Worm (Caenorhabditis elegans) whole organism, L2 larva: ENCODE results near the gene lim-4.

ENCODE experiments used
- C34F6.9 ChIP-seq: fragments of 150-350 bp; optimal IDR thresholded peaks from 2 replicates; lab custom pipeline; 2014; ENCODE audit warnings: missing biosample characterization, missing genetic modification characterization
- F13H6.1 ChIP-seq: sonication (generic microtip); optimal IDR thresholded peaks from 2 replicates; lab custom pipeline; 2016; ENCODE audit warnings: missing genetic modification characterization, missing compliant biosample characterization
- R02D3.7 ChIP-seq: fragments of 150-350 bp; optimal IDR thresholded peaks from 2 replicates; lab custom pipeline; 2014; ENCODE audit warnings: missing biosample characterization, missing genetic modification characterization
- Y55F3AM.14 ChIP-seq: fragments of 200-800 bp; sonication (Bioruptor generic); optimal IDR thresholded peaks from 2 replicates; lab custom pipeline; 2018; ENCODE audit warnings: mild to moderate bottlenecking, missing genetic modification characterization, missing compliant biosample characterization
- ZK546.5 ChIP-seq: sonication (generic microtip); optimal IDR thresholded peaks from 2 replicates; lab custom pipeline; 2017; ENCODE audit warnings: missing biosample characterization, missing genetic modification characterization
- alr-1 ChIP-seq: fragments of 150-350 bp; optimal IDR thresholded peaks from 2 replicates; lab custom pipeline; 2014; ENCODE audit warnings: missing biosample characterization, missing genetic modification characterization
- aly-2 ChIP-seq: fragments of 150-350 bp; optimal IDR thresholded peaks from 2 replicates; lab custom pipeline; 2014; ENCODE audit warnings: missing biosample characterization, missing genetic modification characterization
- ama-1 ChIP-seq: fragments of 150-350 bp; optimal IDR thresholded peaks from 2 replicates; lab custom pipeline; 2018; ENCODE audit warnings: inconsistent platforms
- blmp-1 ChIP-seq: sonication (generic microtip); optimal IDR thresholded peaks from 2 replicates; lab custom pipeline; 2017; ENCODE audit warnings: missing genetic modification characterization, mild to moderate bottlenecking, missing compliant biosample characterization, antibody characterized with exemption, moderate library complexity; ENCODE audit not compliant: insufficient read depth
- ceh-16 ChIP-seq: fragments of 150-350 bp; optimal IDR thresholded peaks from 2 replicates; lab custom pipeline; 2014; ENCODE audit warnings: missing biosample characterization, missing genetic modification characterization
- crh-2 ChIP-seq: sonication (generic microtip); optimal IDR thresholded peaks from 2 replicates; lab custom pipeline; 2017; ENCODE audit warnings: missing biosample characterization, missing genetic modification characterization
- egl-27 ChIP-seq: sonication (generic microtip); optimal IDR thresholded peaks from 3 replicates; lab custom pipeline; 2017; ENCODE audit warnings: missing biosample characterization, missing genetic modification reagents, missing genetic modification characterization
- elt-3 ChIP-seq: sonication (generic microtip); optimal IDR thresholded peaks from 2 replicates; lab custom pipeline; 2017; ENCODE audit warnings: missing biosample characterization, missing genetic modification characterization
- fos-1 ChIP-seq: fragments of 150-350 bp; optimal IDR thresholded peaks from 2 replicates; lab custom pipeline; 2014; ENCODE audit warnings: missing biosample characterization, missing genetic modification characterization
- gmeb-1 ChIP-seq: fragments of 150-350 bp; optimal IDR thresholded peaks from 2 replicates; lab custom pipeline; 2014; ENCODE audit warnings: missing biosample characterization, missing genetic modification characterization
- lin-11 ChIP-seq: fragments of 150-350 bp; sonication (generic microtip); optimal IDR thresholded peaks from 2 replicates; lab custom pipeline; 2014; ENCODE audit warnings: missing biosample characterization, missing genetic modification characterization, inconsistent platforms, mixed read lengths
- lin-13 ChIP-seq: fragments of 150-350 bp; optimal IDR thresholded peaks from 2 replicates; lab custom pipeline; 2014; ENCODE audit warnings: missing biosample characterization, missing genetic modification reagents, missing genetic modification characterization
- lsy-2 ChIP-seq, 2 experiments: fragments of 150-350 bp in 1 of 2; sonication (generic microtip) in 1 of 2; optimal IDR thresholded peaks; 2 replicates each; lab custom pipeline; 2014 to 2017; ENCODE audit warnings: missing biosample characterization in 2 of 2, missing genetic modification characterization in 2 of 2
- mab-5 ChIP-seq: fragments of 150-350 bp; optimal IDR thresholded peaks from 2 replicates; lab custom pipeline; 2014; ENCODE audit warnings: missing biosample characterization, missing genetic modification characterization
- mbf-1 ChIP-seq: sonication (generic microtip); optimal IDR thresholded peaks from 2 replicates; lab custom pipeline; 2017; ENCODE audit warnings: missing biosample characterization, missing genetic modification characterization
- mdl-1 ChIP-seq, 2 experiments: fragments of 150-350 bp in 1 of 2; sonication (generic microtip) in 1 of 2; optimal IDR thresholded peaks; 2 replicates each; lab custom pipeline; 2017; ENCODE audit warnings: missing biosample characterization in 2 of 2, missing genetic modification characterization in 2 of 2
- nhr-11 ChIP-seq: fragments of 150-350 bp; optimal IDR thresholded peaks from 2 replicates; lab custom pipeline; 2014; ENCODE audit warnings: missing biosample characterization, missing genetic modification characterization
- nhr-12 ChIP-seq: fragments of 150-350 bp; optimal IDR thresholded peaks from 2 replicates; lab custom pipeline; 2014; ENCODE audit warnings: missing biosample characterization, missing genetic modification characterization
- nhr-129 ChIP-seq: fragments of 150-350 bp; optimal IDR thresholded peaks from 2 replicates; lab custom pipeline; 2014; ENCODE audit warnings: missing biosample characterization, missing genetic modification characterization
- nhr-21 ChIP-seq: fragments of 150-350 bp; optimal IDR thresholded peaks from 2 replicates; lab custom pipeline; 2014; ENCODE audit warnings: missing biosample characterization, missing genetic modification characterization
- nhr-23 ChIP-seq: fragments of 150-350 bp; optimal IDR thresholded peaks from 2 replicates; lab custom pipeline; 2014; ENCODE audit warnings: missing biosample characterization, missing genetic modification reagents, missing genetic modification characterization
- nhr-237 ChIP-seq: fragments of 150-350 bp; optimal IDR thresholded peaks from 2 replicates; lab custom pipeline; 2014; ENCODE audit warnings: missing biosample characterization, missing genetic modification characterization
- nhr-6 ChIP-seq: fragments of 150-350 bp; optimal IDR thresholded peaks from 2 replicates; lab custom pipeline; 2014; ENCODE audit warnings: missing biosample characterization, missing genetic modification characterization
- peb-1 ChIP-seq: fragments of 150-350 bp; optimal IDR thresholded peaks from 2 replicates; lab custom pipeline; 2014; ENCODE audit warnings: missing biosample characterization, missing genetic modification characterization
- sem-4 ChIP-seq: fragments of 150-350 bp; optimal IDR thresholded peaks from 2 replicates; lab custom pipeline; 2014; ENCODE audit warnings: missing biosample characterization, missing genetic modification reagents, missing genetic modification characterization
- skn-1 ChIP-seq: sonication (generic microtip); optimal IDR thresholded peaks from 2 replicates; lab custom pipeline; 2017; ENCODE audit warnings: missing biosample characterization, missing genetic modification characterization
- sma-3 ChIP-seq: sonication (generic microtip); optimal IDR thresholded peaks from 2 replicates; lab custom pipeline; 2016; ENCODE audit warnings: missing genetic modification reagents, missing genetic modification characterization, missing compliant biosample characterization
- sma-9 ChIP-seq, 2 experiments: fragments of 150-350 bp in 1 of 2; sonication (generic microtip) in 1 of 2; optimal IDR thresholded peaks; 2 replicates each; lab custom pipeline; 2014 to 2016; ENCODE audit warnings: missing genetic modification characterization in 2 of 2, mild to moderate bottlenecking in 1 of 2, missing biosample characterization in 1 of 2, missing compliant biosample characterization in 1 of 2, missing genetic modification reagents in 1 of 2, moderate library complexity in 1 of 2
- snpc-4 ChIP-seq: fragments of 150-350 bp; optimal IDR thresholded peaks from 2 replicates; lab custom pipeline; 2014; ENCODE audit warnings: missing biosample characterization, missing genetic modification characterization
- unc-39 ChIP-seq: fragments of 150-350 bp; optimal IDR thresholded peaks from 2 replicates; lab custom pipeline; 2014; ENCODE audit warnings: missing biosample characterization, missing genetic modification characterization
- unc-55 ChIP-seq: fragments of 150-350 bp; sonication (generic microtip); optimal IDR thresholded peaks from 3 replicates; lab custom pipeline; 2014; ENCODE audit warnings: missing biosample characterization, missing genetic modification reagents, missing genetic modification characterization
- unc-62 ChIP-seq: fragments of 150-350 bp; optimal IDR thresholded peaks from 2 replicates; lab custom pipeline; 2014; ENCODE audit warnings: missing biosample characterization, missing genetic modification reagents, missing genetic modification characterization
- zag-1 ChIP-seq: fragments of 150-350 bp; optimal IDR thresholded peaks from 2 replicates; lab custom pipeline; 2014; ENCODE audit warnings: missing biosample characterization, missing genetic modification characterization
- ztf-11 ChIP-seq: sonication (generic microtip); optimal IDR thresholded peaks from 2 replicates; lab custom pipeline; 2017; ENCODE audit warnings: missing biosample characterization, missing genetic modification characterization

The lim-4 gene

ce11 chrX:3829605-3830004 is 43.7 kb downstream of the lim-4 start:
- TF ChIP-seq sma-3 (peak; percentile 37), lsy-2 (tag; optimal IDR thresholded peaks at IDR 0.05; lab: Kevin White, UChicago) (peak in 1 of 2 experiments; percentile 32), fos-1 (tag; lab: Kevin White, UChicago) (peak; percentile 89), F13H6.1 (tag; lab: Kevin White, UChicago) (peak; percentile 54), nhr-21 (tag; lab: Kevin White, UChicago) (no peak), skn-1 (tag; lab: Kevin White, UChicago) (peak; percentile 9), peb-1 (tag; lab: Kevin White, UChicago) (no peak), crh-2 (tag; lab: Kevin White, UChicago) (peak; percentile 94), nhr-129 (peak; percentile 37), nhr-6 (no peak), sma-9 (GFP tag; optimal IDR thresholded peaks at IDR 0.05; lab: Kevin White, UChicago) (peak; percentile 72), sma-9 (tag; optimal IDR thresholded peaks at IDR 0.05; lab: Kevin White, UChicago) (no peak), gmeb-1 (tag; lab: Kevin White, UChicago) (peak; percentile 52), sem-4 (tag; lab: Kevin White, UChicago) (no peak)

ce11 chrX:3828598-3829204 is 44.6 kb downstream of the lim-4 start:
- no peak for TF ChIP-seq R02D3.7
- no peak for TF ChIP-seq elt-3 (tag; lab: Kevin White, UChicago)
- no peak for TF ChIP-seq nhr-21 (tag; lab: Kevin White, UChicago)
- no peak for TF ChIP-seq nhr-237
- TF ChIP-seq F13H6.1 (tag; lab: Kevin White, UChicago), result no peak
- no peak for TF ChIP-seq sem-4 (tag; lab: Kevin White, UChicago)
- no peak for TF ChIP-seq mdl-1 (tag; optimal IDR thresholded peaks at IDR 0.05; lab: Kevin White, UChicago)
- no peak for TF ChIP-seq unc-62 (GFP tag; lab: Kevin White, UChicago)
- TF ChIP-seq snpc-4 (tag; lab: Kevin White, UChicago), result no peak
- no peak for TF ChIP-seq aly-2 (tag; lab: Kevin White, UChicago)
- no peak for TF ChIP-seq egl-27 (tag; lab: Kevin White, UChicago)
- TF ChIP-seq zag-1 (tag; lab: Kevin White, UChicago), result no peak
- no peak for TF ChIP-seq C34F6.9 (tag; lab: Kevin White, UChicago)

DNA sequence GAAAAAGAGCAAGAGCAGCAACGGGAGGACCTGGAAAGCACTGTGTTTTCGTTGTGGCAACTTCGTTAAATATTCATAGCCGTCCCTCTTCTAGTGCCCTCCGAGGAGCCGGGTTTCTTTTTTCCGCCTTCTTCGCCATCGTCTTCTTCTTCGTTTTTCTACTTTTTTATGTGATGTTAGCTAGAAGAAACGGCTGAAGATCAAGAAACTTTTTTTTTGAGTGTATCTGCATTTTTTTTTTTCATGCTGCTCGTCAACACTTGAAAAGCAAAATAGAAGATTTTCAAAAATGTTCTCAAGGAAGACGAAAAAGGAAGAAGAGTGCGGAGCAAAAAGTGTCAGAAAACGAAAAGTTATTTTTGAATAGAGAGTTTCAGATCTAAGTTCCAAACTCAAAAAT is 46.0 kb downstream of the lim-4 start:
- TF ChIP-seq nhr-129 (no peak), unc-39 (tag; lab: Kevin White, UChicago) (no peak), ZK546.5 (no peak), ceh-16 (tag; lab: Kevin White, UChicago) (no peak), F13H6.1 (tag; lab: Kevin White, UChicago) (no peak), ztf-11 (tag; lab: Kevin White, UChicago) (no peak), fos-1 (tag; lab: Kevin White, UChicago) (no peak), sem-4 (tag; lab: Kevin White, UChicago) (no peak), nhr-12 (tag; lab: Kevin White, UChicago) (no peak), nhr-237 (no peak), nhr-11 (tag; lab: Kevin White, UChicago) (no peak), lin-11 (tag; lab: Kevin White, UChicago) (no peak), zag-1 (tag; lab: Kevin White, UChicago) (no peak), Y55F3AM.14 (GFP tag; lab: Kevin White, UChicago) (no peak), gmeb-1 (tag; lab: Kevin White, UChicago) (no peak), lin-13 (GFP tag; lab: Kevin White, UChicago) (no peak), mbf-1 (tag; lab: Kevin White, UChicago) (no peak)

DNA sequence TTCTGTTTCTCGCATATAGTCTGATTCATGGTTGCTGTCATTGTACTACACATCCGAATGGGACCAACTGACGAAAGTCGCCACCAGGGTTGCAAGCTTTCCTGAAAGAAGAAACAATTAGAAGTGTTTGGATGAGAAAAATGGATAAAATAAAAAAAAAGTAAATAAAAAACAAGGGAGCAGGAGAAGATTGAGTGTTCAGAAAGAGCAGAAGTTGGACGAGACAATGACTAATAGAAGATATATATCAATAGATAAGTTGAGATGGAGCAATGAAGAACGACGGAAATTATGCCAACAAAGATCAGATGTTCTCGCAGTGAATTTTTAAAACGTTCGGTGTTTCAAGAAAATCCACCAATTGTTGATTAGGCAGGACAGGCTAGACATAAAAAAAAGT is 46.5 kb downstream of the lim-4 start, which contains the start of gene fkh-9:
TSS of gene fkh-9 (minus strand) at position 101 of the 400 bp plus-strand sequence.
- no peak for TF ChIP-seq unc-62 (GFP tag; lab: Kevin White, UChicago)
- TF ChIP-seq unc-55 (GFP tag; lab: Kevin White, UChicago), result no peak
- no peak for TF ChIP-seq nhr-129
- no peak for TF ChIP-seq R02D3.7
- no peak for TF ChIP-seq ceh-16 (tag; lab: Kevin White, UChicago)
- TF ChIP-seq egl-27 (tag; lab: Kevin White, UChicago), result no peak
- TF ChIP-seq alr-1 (tag; lab: Kevin White, UChicago), result no peak
- TF ChIP-seq blmp-1 (tag; lab: Kevin White, UChicago), result no peak
- no peak for TF ChIP-seq nhr-237
- TF ChIP-seq sem-4 (tag; lab: Kevin White, UChicago), result no peak
- TF ChIP-seq mab-5 (tag; lab: Kevin White, UChicago), result no peak
- TF ChIP-seq fos-1 (tag; lab: Kevin White, UChicago), result no peak
- no peak for TF ChIP-seq F13H6.1 (tag; lab: Kevin White, UChicago)
- TF ChIP-seq snpc-4 (tag; lab: Kevin White, UChicago), result no peak
- no peak for TF ChIP-seq lsy-2 (tag; optimal IDR thresholded peaks at IDR 0.05; lab: Kevin White, UChicago)
- TF ChIP-seq sma-3, result no peak
- no peak for TF ChIP-seq C34F6.9 (tag; lab: Kevin White, UChicago)
- no peak for TF ChIP-seq ama-1
- no peak for TF ChIP-seq nhr-23
- TF ChIP-seq aly-2 (tag; lab: Kevin White, UChicago), result no peak
